Worm (Caenorhabditis elegans) whole organism, L2 larva: ENCODE results near the gene tofu-2.

ENCODE experiments used
- ZK546.5 ChIP-seq: sonication (generic microtip); optimal IDR thresholded peaks from 2 replicates; lab custom pipeline; 2017; ENCODE audit warnings: missing biosample characterization, missing genetic modification characterization
- alr-1 ChIP-seq: fragments of 150-350 bp; optimal IDR thresholded peaks from 2 replicates; lab custom pipeline; 2014; ENCODE audit warnings: missing biosample characterization, missing genetic modification characterization
- egl-27 ChIP-seq: sonication (generic microtip); optimal IDR thresholded peaks from 3 replicates; lab custom pipeline; 2017; ENCODE audit warnings: missing biosample characterization, missing genetic modification reagents, missing genetic modification characterization
- fos-1 ChIP-seq: fragments of 150-350 bp; optimal IDR thresholded peaks from 2 replicates; lab custom pipeline; 2014; ENCODE audit warnings: missing biosample characterization, missing genetic modification characterization
- lin-13 ChIP-seq: fragments of 150-350 bp; optimal IDR thresholded peaks from 2 replicates; lab custom pipeline; 2014; ENCODE audit warnings: missing biosample characterization, missing genetic modification reagents, missing genetic modification characterization
- lin-39 ChIP-seq: fragments of 150-350 bp; optimal IDR thresholded peaks from 2 replicates; lab custom pipeline; 2014; ENCODE audit warnings: missing biosample characterization, missing genetic modification reagents, missing genetic modification characterization
- lsy-2 ChIP-seq, 2 experiments: fragments of 150-350 bp in 1 of 2; sonication (generic microtip) in 1 of 2; optimal IDR thresholded peaks; 2 replicates each; lab custom pipeline; 2014 to 2017; ENCODE audit warnings: missing biosample characterization in 2 of 2, missing genetic modification characterization in 2 of 2
- mab-5 ChIP-seq: fragments of 150-350 bp; optimal IDR thresholded peaks from 2 replicates; lab custom pipeline; 2014; ENCODE audit warnings: missing biosample characterization, missing genetic modification characterization
- nhr-12 ChIP-seq: fragments of 150-350 bp; optimal IDR thresholded peaks from 2 replicates; lab custom pipeline; 2014; ENCODE audit warnings: missing biosample characterization, missing genetic modification characterization
- unc-62 ChIP-seq: fragments of 150-350 bp; optimal IDR thresholded peaks from 2 replicates; lab custom pipeline; 2014; ENCODE audit warnings: missing biosample characterization, missing genetic modification reagents, missing genetic modification characterization

DNA sequence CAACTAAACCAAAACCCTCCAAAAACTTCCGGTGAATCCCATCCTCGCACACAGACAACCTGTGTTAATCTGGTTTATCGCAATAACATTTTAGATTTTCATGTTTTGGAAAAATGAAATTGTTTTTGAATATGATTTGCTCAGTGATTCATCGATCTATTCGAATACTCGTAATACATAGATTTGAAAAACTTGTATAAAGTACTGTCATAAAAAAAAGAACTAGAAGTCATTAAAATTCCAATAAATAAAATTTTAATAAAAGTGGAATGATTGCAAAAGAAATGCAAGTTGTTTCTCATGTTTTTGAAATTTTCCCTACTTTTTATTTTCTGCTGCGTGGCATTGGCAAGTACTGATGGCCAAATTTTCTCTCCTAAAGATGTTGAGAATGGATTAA is 3.5 kb upstream of the tofu-2 start, which contains the start of gene spig-8:
- TF ChIP-seq unc-62 (GFP tag; lab: Kevin White, UChicago), result no peak
- TF ChIP-seq lin-13, result no peak
- no peak for TF ChIP-seq fos-1 (tag; lab: Kevin White, UChicago)
- TF ChIP-seq mab-5 (tag; lab: Kevin White, UChicago), result no peak
- TF ChIP-seq ZK546.5 (tag; lab: Kevin White, UChicago), result no peak
- TF ChIP-seq alr-1 (tag; lab: Kevin White, UChicago), result no peak
- TF ChIP-seq egl-27, result no peak
- TF ChIP-seq lsy-2 (tag; optimal IDR thresholded peaks at IDR 0.05; lab: Kevin White, UChicago), result no peak
- TF ChIP-seq nhr-12, result no peak
- no peak for TF ChIP-seq lin-39 (tag; lab: Kevin White, UChicago)
